Worm (Caenorhabditis elegans): ENCODE results near the gene cky-1.

- TF ChIP-seq ama-1 (optimal IDR thresholded peaks at IDR 0.05), result no peak
- TF ChIP-seq tbx-37 (GFP tag; conservative IDR thresholded peaks at IDR 0.05), result peak; percentile 94
- TF ChIP-seq ets-7 (tag; optimal IDR thresholded peaks at IDR 0.05), result peak; percentile 77
- TF ChIP-seq pes-1 (GFP tag; IDR thresholded peaks at IDR 0.05), result peak; percentile 97
- peak; percentile 85 for TF ChIP-seq ceh-13 (GFP tag; optimal IDR thresholded peaks at IDR 0.05)
- TF ChIP-seq sea-1 (GFP tag; conservative IDR thresholded peaks at IDR 0.05), result peak; percentile 98
Measured at ce11 chrV:12780248-12780647, 43.7 kb downstream of the cky-1 start.

All from whole organism, early embryonic.